Worm (Caenorhabditis elegans): ENCODE results near the gene T25D10.4.

- TF ChIP-seq nhr-237 (tag; optimal IDR thresholded peaks at IDR 0.05) (no peak), elt-3 (tag; optimal IDR thresholded peaks at IDR 0.05) (no peak), fos-1 (tag; optimal IDR thresholded peaks at IDR 0.05) (no peak), unc-62 (GFP tag; optimal IDR thresholded peaks at IDR 0.05) (no peak), ztf-11 (tag; optimal IDR thresholded peaks at IDR 0.05) (no peak), lin-11 (tag; optimal IDR thresholded peaks at IDR 0.05) (no peak), lin-13 (GFP tag; optimal IDR thresholded peaks at IDR 0.05) (no peak), dmd-4 (tag; optimal IDR thresholded peaks at IDR 0.05) (no peak), unc-39 (tag; optimal IDR thresholded peaks at IDR 0.05) (no peak), aly-2 (tag; optimal IDR thresholded peaks at IDR 0.05) (no peak), lin-39 (tag; optimal IDR thresholded peaks at IDR 0.05) (no peak), egl-27 (tag; optimal IDR thresholded peaks at IDR 0.05) (no peak)
Observed at ce11 chrII:6403233-6403632, 6.8 kb downstream of the T25D10.4 start, which contains the start of gene T25D10.1.
